Fruit fly (Drosophila melanogaster): ENCODE data around the gene grnd.
A peak's percentile ranks its signal among the peaks of the same experiment; 100 is the strongest.

Gene grnd

DNA sequence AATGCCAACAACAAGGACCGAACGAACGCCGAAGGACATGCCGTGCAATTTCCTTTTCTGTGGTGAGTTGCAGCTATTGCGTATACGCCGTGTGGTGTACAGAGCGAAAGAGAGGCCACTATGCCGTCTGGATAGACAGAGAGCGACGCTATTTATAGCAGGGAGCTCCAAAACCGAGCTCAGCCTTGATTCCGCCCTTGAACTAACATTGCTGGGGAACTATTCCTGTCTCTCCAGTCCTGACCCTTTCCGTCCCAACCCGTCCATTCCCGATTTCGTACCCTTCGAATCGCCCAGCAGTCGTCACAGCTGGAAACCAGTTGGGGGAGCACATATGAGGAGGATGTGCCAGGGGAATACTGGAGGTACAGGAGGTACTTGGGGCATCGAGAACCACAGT is 26.7 kb upstream of the grnd start (continued):
- no peak for TF ChIP-seq CG6792 (GFP tag; optimal IDR thresholded peaks at IDR 0.05)
- TF ChIP-seq Ets96B (tag; optimal IDR thresholded peaks at IDR 0.05), result no peak
- TF ChIP-seq Sox15 (GFP tag; optimal IDR thresholded peaks at IDR 0.05), result no peak

DNA sequence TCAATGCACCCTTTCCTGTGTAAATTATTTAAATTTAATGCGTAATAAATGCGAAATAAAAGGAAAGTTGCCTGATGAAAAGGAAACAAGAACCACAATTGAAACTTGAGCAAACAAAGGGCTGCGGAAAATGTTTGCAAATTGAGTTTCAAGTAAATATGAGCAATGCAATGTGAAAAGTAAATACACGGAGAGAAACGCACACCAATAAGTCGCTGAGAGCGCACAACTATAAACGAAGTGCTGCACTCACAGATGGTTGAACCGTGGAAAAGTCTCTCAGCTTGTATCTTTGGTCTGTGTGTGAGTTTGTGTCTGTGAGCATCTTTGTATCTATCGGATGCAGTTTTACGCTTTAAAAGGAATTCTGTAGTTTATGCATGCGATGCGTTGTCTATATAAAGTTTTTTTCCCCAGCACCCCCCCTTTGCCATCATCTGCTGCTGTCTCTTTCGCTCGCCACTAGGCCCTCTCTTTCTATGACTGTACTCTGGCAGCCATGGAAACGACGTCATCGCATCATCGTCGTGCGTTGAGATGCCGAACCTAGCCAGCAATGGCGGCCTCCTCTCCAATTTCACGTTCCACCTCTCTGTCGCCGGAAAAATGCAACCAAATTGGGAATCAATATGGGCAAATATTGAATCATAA is 25.4 kb upstream of the grnd start:
- TF ChIP-seq spab (GFP tag; optimal IDR thresholded peaks at IDR 0.05) (peak; percentile 55), vri (GFP tag; optimal IDR thresholded peaks at IDR 0.05) (no peak), CG15336 (GFP tag; IDR thresholded peaks at IDR 0.05) (peak; percentile 63), CG10669 (GFP tag; optimal IDR thresholded peaks at IDR 0.05) (peak; percentile 53), esn (GFP tag; optimal IDR thresholded peaks at IDR 0.05) (no peak), fkh (GFP tag; optimal IDR thresholded peaks at IDR 0.05) (no peak), CG8119 (GFP tag; IDR thresholded peaks at IDR 0.05) (peak; percentile 69; the same call in 2 of the 3 replicates), cyc (GFP tag; optimal IDR thresholded peaks at IDR 0.05) (no peak), salr (GFP tag; optimal IDR thresholded peaks at IDR 0.05) (peak in 1 of 2 experiments; percentile 40), Gug (GFP tag; IDR thresholded peaks at IDR 0.05) (0 out of 2 replicates have a peak, but pooled peaks have one; percentile 34), Ets21C (GFP tag; optimal IDR thresholded peaks at IDR 0.05) (no peak), pdm3 (GFP tag; optimal IDR thresholded peaks at IDR 0.05) (peak; percentile 41), Eip78C (GFP tag) (peak; percentile 78), dac (GFP tag; optimal IDR thresholded peaks at IDR 0.05) (no peak), CG6163 (GFP tag; IDR thresholded peaks at IDR 0.05) (peak; percentile 69; the same call in 1 of the 3 replicates), CG1621 (tag; optimal IDR thresholded peaks at IDR 0.05) (peak; percentile 54), CG34406 (GFP tag; optimal IDR thresholded peaks at IDR 0.05) (peak; percentile 39), CG7368 (GFP tag; optimal IDR thresholded peaks at IDR 0.05) (peak; percentile 43), lz (GFP tag; optimal IDR thresholded peaks at IDR 0.05) (no peak), CG11294 (GFP tag; IDR thresholded peaks at IDR 0.05) (peak; percentile 24; the same call in 1 of the 2 replicates), Ets96B (tag; optimal IDR thresholded peaks at IDR 0.05) (peak; percentile 23), Smox (GFP tag; optimal IDR thresholded peaks at IDR 0.05) (no peak), CG6792 (GFP tag; optimal IDR thresholded peaks at IDR 0.05) (peak; percentile 8), OdsH (GFP tag; optimal IDR thresholded peaks at IDR 0.05) (peak; percentile 28), Eip75B (GFP tag; optimal IDR thresholded peaks at IDR 0.05) (peak; percentile 31), CG31627 (GFP tag; optimal IDR thresholded peaks at IDR 0.05) (no peak), CG11762 (GFP tag; optimal IDR thresholded peaks at IDR 0.05; ENCODE audit: insufficient read depth) (no peak), Hr39 (GFP tag; optimal IDR thresholded peaks at IDR 0.05) (no peak), CG11902 (GFP tag; optimal IDR thresholded peaks at IDR 0.05) (no peak), Blimp-1 (GFP tag; optimal IDR thresholded peaks at IDR 0.05) (no peak), Met (GFP tag; optimal IDR thresholded peaks at IDR 0.05) (peak; percentile 26), CG32006 (GFP tag; optimal IDR thresholded peaks at IDR 0.05) (peak; percentile 52), CG6276 (GFP tag; optimal IDR thresholded peaks at IDR 0.05) (peak; percentile 25), net (GFP tag; optimal IDR thresholded peaks at IDR 0.05) (peak; percentile 52), CG3919 (GFP tag; optimal IDR thresholded peaks at IDR 0.05) (peak; percentile 49), ss (GFP tag; optimal IDR thresholded peaks at IDR 0.05) (peak; percentile 72 to 77), fd85E (GFP tag; optimal IDR thresholded peaks at IDR 0.05) (no peak), Sox15 (GFP tag; optimal IDR thresholded peaks at IDR 0.05) (no peak), Lpt (GFP tag; optimal IDR thresholded peaks at IDR 0.05) (peak; percentile 86), CG8319 (GFP tag; optimal IDR thresholded peaks at IDR 0.05) (no peak), CG8632 (GFP tag; optimal IDR thresholded peaks at IDR 0.05) (peak; percentile 39), CG3032 (tag; optimal IDR thresholded peaks at IDR 0.05) (peak; percentile 36), acj6 (GFP tag; optimal IDR thresholded peaks at IDR 0.05) (peak; percentile 44), topi (GFP tag; optimal IDR thresholded peaks at IDR 0.05) (no peak), CG6854 (GFP tag; optimal IDR thresholded peaks at IDR 0.05) (peak; percentile 48), Hr38 (GFP tag; optimal IDR thresholded peaks at IDR 0.05) (no peak), CG4318 (GFP tag; optimal IDR thresholded peaks at IDR 0.05) (no peak), CG10631 (GFP tag; optimal IDR thresholded peaks at IDR 0.05) (peak; percentile 7), Hr4 (GFP tag; optimal IDR thresholded peaks at IDR 0.05) (no peak)

All from whole organism, prepupa.